Worm (Caenorhabditis elegans): ENCODE results near the gene gcy-32.

ce11 chrV:13918341-13918740 is 3.1 kb upstream of the gcy-32 start, which contains the start of gene str-250:
- no peak for TF ChIP-seq fos-1 (tag; optimal IDR thresholded peaks at IDR 0.05)
- TF ChIP-seq ztf-4 (tag; optimal IDR thresholded peaks at IDR 0.05), result no peak
- TF ChIP-seq R02D3.7 (tag; optimal IDR thresholded peaks at IDR 0.05), result no peak
- no peak for TF ChIP-seq aly-2 (tag; optimal IDR thresholded peaks at IDR 0.05)
- TF ChIP-seq ama-1 (optimal IDR thresholded peaks at IDR 0.05), result no peak

Measured in whole organism, L3 larva.